Worm (Caenorhabditis elegans) whole organism, L4 larva: ENCODE results near the gene nfya-1.

Source experiments
- R02D3.7 ChIP-seq: fragments of 150-350 bp; sonication (generic microtip); optimal IDR thresholded peaks from 3 replicates; lab custom pipeline; 2014; ENCODE audit warnings: missing biosample characterization, missing genetic modification characterization
- dpl-1 ChIP-seq: fragments of 150-350 bp; optimal IDR thresholded peaks from 2 replicates; lab custom pipeline; 2014; ENCODE audit warnings: missing biosample characterization, missing genetic modification reagents, missing genetic modification characterization
- duxl-1 ChIP-seq: sonication (generic microtip); optimal IDR thresholded peaks from 2 replicates; lab custom pipeline; 2016; ENCODE audit warnings: mild to moderate bottlenecking, missing genetic modification characterization, moderate library complexity, missing compliant biosample characterization; ENCODE audit not compliant: poor library complexity
- fkh-10 ChIP-seq: fragments of 150-350 bp; optimal IDR thresholded peaks from 2 replicates; lab custom pipeline; 2014; ENCODE audit warnings: missing biosample characterization, missing genetic modification reagents, missing genetic modification characterization
- lin-15B ChIP-seq: fragments of 150-350 bp; sonication (generic microtip); optimal IDR thresholded peaks from 3 replicates; lab custom pipeline; 2014; ENCODE audit warnings: missing biosample characterization, missing genetic modification characterization
- lsy-2 ChIP-seq, 2 experiments: fragments of 150-350 bp in 1 of 2; sonication (generic microtip) in 1 of 2; optimal IDR thresholded peaks; 2 replicates each; lab custom pipeline; 2014 to 2017; ENCODE audit warnings: missing biosample characterization in 2 of 2, missing genetic modification characterization in 2 of 2
- nhr-111 ChIP-seq: fragments of 200-800 bp; sonication (Bioruptor generic); optimal IDR thresholded peaks from 2 replicates; lab custom pipeline; 2018; ENCODE audit warnings: mild to moderate bottlenecking, missing genetic modification characterization, missing compliant biosample characterization
- nhr-237 ChIP-seq: sonication (generic microtip); optimal IDR thresholded peaks from 2 replicates; lab custom pipeline; 2017; ENCODE audit warnings: missing biosample characterization, missing genetic modification characterization
- nhr-25 ChIP-seq: sonication (generic microtip); optimal IDR thresholded peaks from 2 replicates; lab custom pipeline; 2017; ENCODE audit warnings: missing genetic modification characterization, mild to moderate bottlenecking, missing compliant biosample characterization, antibody characterized with exemption, moderate library complexity, borderline replicate concordance; ENCODE audit not compliant: insufficient read depth
- pha-4 ChIP-seq, 2 experiments: fragments of 150-350 bp in 1 of 2; fragments of 200-800 bp in 1 of 2; sonication (Bioruptor generic) in 1 of 2; IDR thresholded peaks in 1 of 2; optimal IDR thresholded peaks in 1 of 2; 2 replicates each; pipeline versions ENCODE4 v1.3.6 to Lab custom; 2014 to 2022; ENCODE audit warnings: missing genetic modification characterization in 2 of 2, missing genetic modification reagents in 2 of 2, missing biosample characterization in 1 of 2, missing compliant biosample characterization in 1 of 2
- snpc-4 ChIP-seq: fragments of 150-350 bp; optimal IDR thresholded peaks from 2 replicates; lab custom pipeline; 2014; ENCODE audit warnings: missing biosample characterization, missing genetic modification characterization
- unc-39 ChIP-seq: sonication (generic microtip); optimal IDR thresholded peaks from 2 replicates; lab custom pipeline; 2017; ENCODE audit warnings: missing biosample characterization, missing genetic modification characterization
- vab-7 ChIP-seq: fragments of 200-800 bp; sonication (Bioruptor generic); IDR thresholded peaks from 2 replicates; pipeline ENCODE4 v1.3.6; 2022; ENCODE audit warnings: missing genetic modification reagents, missing genetic modification characterization, missing compliant biosample characterization
- zfp-2 ChIP-seq: sonication (generic microtip); optimal IDR thresholded peaks from 2 replicates; lab custom pipeline; 2016; ENCODE audit warnings: mild to moderate bottlenecking, missing genetic modification characterization, missing compliant biosample characterization

DNA sequence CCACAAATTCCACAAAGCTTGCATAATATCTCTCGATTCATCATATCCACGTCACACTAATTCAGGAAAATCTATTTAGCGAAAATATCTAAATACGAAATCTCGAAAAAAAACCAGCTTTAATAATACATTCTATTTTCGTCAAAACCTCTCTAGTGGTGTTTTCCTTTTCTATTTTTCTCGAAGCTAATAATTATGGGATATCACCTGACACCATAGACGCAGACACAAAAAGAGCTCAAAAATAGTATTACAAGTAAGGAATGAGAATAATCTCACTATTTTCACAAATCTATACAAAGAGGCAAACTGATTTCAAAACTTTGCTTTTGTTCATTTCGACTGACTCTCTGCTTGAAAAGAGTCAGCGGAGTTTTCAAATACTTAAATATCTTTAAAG lies 22.4 kb upstream of the nfya-1 start:
- TF ChIP-seq R02D3.7 (tag; lab: Kevin White, UChicago) (no peak), fkh-10 (no peak), unc-39 (tag; lab: Kevin White, UChicago) (no peak), nhr-237 (tag; lab: Kevin White, UChicago) (no peak), snpc-4 (tag; lab: Kevin White, UChicago) (no peak), duxl-1 (tag; lab: Kevin White, UChicago) (no peak), lsy-2 (tag; optimal IDR thresholded peaks at IDR 0.05; lab: Kevin White, UChicago) (no peak), vab-7 (GFP tag; lab: Robert Waterston, UW) (no peak), nhr-25 (tag; lab: Kevin White, UChicago) (no peak), zfp-2 (tag; lab: Kevin White, UChicago) (no peak), lin-15B (no peak), dpl-1 (no peak), pha-4 (GFP tag; IDR thresholded peaks at IDR 0.05; lab: Robert Waterston, UW) (no peak), pha-4 (tag; optimal IDR thresholded peaks at IDR 0.05; lab: Kevin White, UChicago) (no peak), nhr-111 (GFP tag; lab: Kevin White, UChicago) (no peak)
